Worm (Caenorhabditis elegans): ENCODE measurements around the gene ima-3.
A peak's percentile ranks its signal among the peaks of the same experiment; 100 is the strongest.

Gene ima-3

ce11 chrIV:7530226-7531070, 31.0 kb downstream of the ima-3 start (continued):
- TF ChIP-seq fkh-10 (GFP tag; optimal IDR thresholded peaks at IDR 0.05) (no peak), nhr-71 (tag; optimal IDR thresholded peaks at IDR 0.05) (peak; percentile 34), sptf-1 (tag; optimal IDR thresholded peaks at IDR 0.05) (no peak), sup-37 (GFP tag; optimal IDR thresholded peaks at IDR 0.05) (no peak)

- TF ChIP-seq lin-14 (GFP tag; optimal IDR thresholded peaks at IDR 0.05) = peak; percentile 43
- TF ChIP-seq F16B12.6 (tag; optimal IDR thresholded peaks at IDR 0.05) = no peak
These were observed 37.7 kb downstream of the ima-3 start for ce11 chrIV:7523744-7524143.

ce11 chrIV:7521591-7521990, 39.9 kb downstream of the ima-3 start:
- TF ChIP-seq nhr-76 (tag; optimal IDR thresholded peaks at IDR 0.05) = no peak
- TF ChIP-seq nhr-85 (tag) = peak; percentile 29
- TF ChIP-seq lin-14 (GFP tag; optimal IDR thresholded peaks at IDR 0.05) = peak; percentile 28

- TF ChIP-seq lin-35 (GFP tag; optimal IDR thresholded peaks at IDR 0.05) = peak in 1 of 2 experiments; percentile 16
- TF ChIP-seq grh-1 (GFP tag; IDR thresholded peaks at IDR 0.05) = no peak
- TF ChIP-seq elt-2 (tag; optimal IDR thresholded peaks at IDR 0.05) = peak; percentile 72
These were observed 40.6 kb downstream of the ima-3 start for ce11 chrIV:7520841-7521240.

ce11 chrIV:7520258-7520657, 41.2 kb downstream of the ima-3 start:
- peak in 1 of 2 experiments; percentile 2 for TF ChIP-seq lin-35 (GFP tag; optimal IDR thresholded peaks at IDR 0.05)
- TF ChIP-seq efl-1 (optimal IDR thresholded peaks at IDR 0.05) = no peak
- peak in 1 of 2 experiments; percentile 68 for TF ChIP-seq efl-1 (GFP tag; optimal IDR thresholded peaks at IDR 0.05 in 1 of 2)
- no peak for TF ChIP-seq ceh-63 (GFP tag; optimal IDR thresholded peaks at IDR 0.05)

ce11 chrIV:7516167-7516566, 45.3 kb downstream of the ima-3 start, which contains the start of the genes R05G6.9 and R05G6.3:
Gene R05G6.9, minus strand, starts transcription at chrIV:7516267.
Gene R05G6.3, plus strand, starts transcription at chrIV:7516552.
- no peak for TF ChIP-seq tlp-1 (tag; optimal IDR thresholded peaks at IDR 0.05)
- TF ChIP-seq fkh-10 (GFP tag; optimal IDR thresholded peaks at IDR 0.05) = no peak
- no peak for TF ChIP-seq unc-86 (tag; optimal IDR thresholded peaks at IDR 0.05)
- TF ChIP-seq sox-4 (tag; optimal IDR thresholded peaks at IDR 0.05) = no peak
- TF ChIP-seq nhr-47 (tag; optimal IDR thresholded peaks at IDR 0.05) = no peak
- no peak for TF ChIP-seq ztf-11 (tag; optimal IDR thresholded peaks at IDR 0.05)
- no peak for TF ChIP-seq unc-30 (tag; optimal IDR thresholded peaks at IDR 0.05)

ce11 chrIV:7512617-7513233, 48.7 kb downstream of the ima-3 start, which contains the start of the genes plc-4 and R05G6.4:
Gene plc-4, minus strand, starts transcription at chrIV:7512667.
Gene R05G6.4, plus strand, starts transcription at chrIV:7513233.
- peak; percentile 39 for TF ChIP-seq nhr-47 (tag; optimal IDR thresholded peaks at IDR 0.05)
- TF ChIP-seq unc-86 (tag; optimal IDR thresholded peaks at IDR 0.05) = no peak
- TF ChIP-seq nhr-85 (tag) = peak; percentile 68
- no peak for TF ChIP-seq lin-39 (tag; optimal IDR thresholded peaks at IDR 0.05)
- TF ChIP-seq jun-1 (tag; optimal IDR thresholded peaks at IDR 0.05) = no peak
- no peak for TF ChIP-seq ceh-90 (tag; optimal IDR thresholded peaks at IDR 0.05)
- TF ChIP-seq C16A3.4 (tag; optimal IDR thresholded peaks at IDR 0.05) = peak; percentile 60
- TF ChIP-seq hlh-4 (tag; optimal IDR thresholded peaks at IDR 0.05) = no peak
- TF ChIP-seq nhr-71 (tag; optimal IDR thresholded peaks at IDR 0.05) = peak; percentile 70
- TF ChIP-seq dpl-1 (GFP tag; optimal IDR thresholded peaks at IDR 0.05) = peak; percentile 37 to 59 (median 55)
- TF ChIP-seq egl-13 (tag; optimal IDR thresholded peaks at IDR 0.05) = no peak
- TF ChIP-seq pag-3 (tag; optimal IDR thresholded peaks at IDR 0.05; ENCODE audit: borderline replicate concordance, insufficient read depth) = no peak
- no peak for TF ChIP-seq unc-62 (GFP tag; optimal IDR thresholded peaks at IDR 0.05)
- no peak for TF ChIP-seq ces-1 (GFP tag; optimal IDR thresholded peaks at IDR 0.05)
- TF ChIP-seq lin-35 (GFP tag; optimal IDR thresholded peaks at IDR 0.05) = peak; percentile 42 to 65
- peak; percentile 16 for TF ChIP-seq nhr-77 (tag; optimal IDR thresholded peaks at IDR 0.05)
- TF ChIP-seq nhr-20 (tag; optimal IDR thresholded peaks at IDR 0.05) = peak; percentile 52
- TF ChIP-seq xbp-1 (tag; optimal IDR thresholded peaks at IDR 0.05) = peak; percentile 42
- no peak for TF ChIP-seq elt-2 (tag; optimal IDR thresholded peaks at IDR 0.05)
- no peak for TF ChIP-seq irx-1 (tag; optimal IDR thresholded peaks at IDR 0.05)
- peak; percentile 48 for TF ChIP-seq lin-14 (GFP tag; optimal IDR thresholded peaks at IDR 0.05)
- TF ChIP-seq mdl-1 (tag; optimal IDR thresholded peaks at IDR 0.05) = no peak
- no peak for TF ChIP-seq ztf-11 (tag; optimal IDR thresholded peaks at IDR 0.05)
- no peak for TF ChIP-seq ama-1 (optimal IDR thresholded peaks at IDR 0.05)
- peak in 2 of 6 experiments; percentile 3 to 52 for TF ChIP-seq elt-3 (tag; optimal IDR thresholded peaks at IDR 0.05)
- no peak for TF ChIP-seq unc-30 (tag; optimal IDR thresholded peaks at IDR 0.05)
